Worm (Caenorhabditis elegans): ENCODE results near the gene hsp-60.

DNA sequence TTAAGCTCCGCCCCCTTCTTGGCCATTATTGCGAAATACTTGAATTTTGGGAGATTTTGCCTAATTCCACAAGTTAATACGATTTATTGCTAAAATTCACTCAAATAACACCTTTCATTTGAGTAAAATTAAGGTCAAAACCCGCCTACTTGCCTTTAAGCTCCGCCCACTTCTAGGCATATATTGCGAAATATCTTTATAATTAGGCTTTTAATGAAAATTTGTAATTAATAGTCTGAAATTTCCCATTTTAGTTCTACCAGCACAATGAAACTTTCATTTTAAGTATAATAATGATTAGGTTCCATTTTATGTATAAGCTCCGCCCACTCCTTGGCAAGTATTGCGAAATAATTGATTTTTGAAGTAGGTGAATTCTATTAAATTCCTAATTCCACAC lies 55.2 kb downstream of the hsp-60 start:
- no peak for TF ChIP-seq egl-27 (tag; optimal IDR thresholded peaks at IDR 0.05)
- TF ChIP-seq skn-1 (tag; optimal IDR thresholded peaks at IDR 0.05): no peak
- no peak for TF ChIP-seq fos-1 (tag; optimal IDR thresholded peaks at IDR 0.05)
- TF ChIP-seq lin-15B (tag; optimal IDR thresholded peaks at IDR 0.05): no peak
- TF ChIP-seq nhr-25 (tag; optimal IDR thresholded peaks at IDR 0.05): no peak
- TF ChIP-seq elt-3 (tag; optimal IDR thresholded peaks at IDR 0.05): no peak

Data from whole organism, L3 larva.